Fruit fly (Drosophila melanogaster) Kc167 (cell line): Measurements from ENCODE around the gene CG15891.

Experiments used
- Myc ChIP-seq: fragments of >200 bp; optimal IDR thresholded peaks from 2 replicates; lab custom pipeline; 2017; ENCODE audit warnings: missing external identifiers
- Sin3A ChIP-seq: fragments of >200 bp; optimal IDR thresholded peaks from 2 replicates; lab custom pipeline; 2018; ENCODE audit warnings: missing external identifiers
- h ChIP-seq: fragments of >200 bp; optimal IDR thresholded peaks from 3 replicates; lab custom pipeline; 2018; ENCODE audit warnings: missing external identifiers
- insv ChIP-seq: fragments of >200 bp; optimal IDR thresholded peaks from 3 replicates; lab custom pipeline; 2018; ENCODE audit warnings: missing external identifiers
- psq ChIP-seq: fragments of >200 bp; optimal IDR thresholded peaks from 2 replicates; lab custom pipeline; 2017; ENCODE audit warnings: missing external identifiers
- ttk ChIP-seq: sonication (Bioruptor generic); optimal IDR thresholded peaks from 2 replicates; lab custom pipeline; 2017; ENCODE audit warnings: missing external identifiers

CG15891 gene

DNA sequence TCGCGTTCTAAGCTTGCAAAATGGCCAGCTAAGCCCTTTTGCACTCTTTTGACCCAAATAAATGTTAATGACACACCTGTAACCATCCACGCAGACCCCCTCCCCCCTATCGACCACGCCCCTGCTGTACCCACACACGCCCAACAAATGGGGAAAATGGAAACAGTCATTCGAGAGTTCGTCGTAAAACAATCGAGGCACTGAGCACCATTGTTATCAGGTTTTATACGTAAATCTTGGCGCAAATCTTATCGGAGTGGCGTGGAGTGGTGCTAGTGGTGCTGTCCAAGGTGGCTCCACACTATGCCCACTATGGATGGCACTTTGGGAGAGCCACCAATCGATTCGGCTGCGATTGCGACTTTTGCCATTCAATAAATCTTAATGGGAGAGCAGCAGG is 30.7 kb downstream of the CG15891 start:
- TF ChIP-seq insv: no peak
- TF ChIP-seq Myc (lab: Kevin White, UChicago): no peak
- TF ChIP-seq ttk (lab: Kevin White, UChicago): no peak
- TF ChIP-seq Sin3A (lab: Kevin White, UChicago): no peak
- no peak for TF ChIP-seq psq (lab: Kevin White, UChicago)
- no peak for TF ChIP-seq h (lab: Kevin White, UChicago)

DNA sequence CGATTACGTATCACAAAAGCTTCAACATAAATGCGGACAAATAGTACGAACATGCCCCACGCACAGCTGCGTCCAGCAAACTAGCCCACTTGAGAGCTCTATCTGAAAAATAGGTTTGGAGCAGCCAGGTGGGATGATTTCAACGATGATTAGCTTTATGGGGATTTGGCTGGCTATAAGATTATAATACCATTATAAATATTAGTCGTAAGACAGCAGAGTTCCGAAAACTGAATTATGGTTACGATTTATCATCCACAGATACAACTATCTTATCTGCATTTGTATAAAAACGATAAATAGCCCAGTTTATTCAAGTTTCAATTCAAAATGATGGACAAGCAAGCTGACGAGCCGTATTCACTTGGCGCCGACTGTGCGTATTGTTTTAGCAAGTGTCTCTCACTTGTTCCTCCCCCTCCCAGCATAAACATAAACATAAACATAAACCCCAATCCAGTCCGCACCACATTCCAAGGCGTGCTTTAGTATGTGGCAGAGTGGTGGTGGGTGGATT is 31.5 kb downstream of the CG15891 start:
- no peak for TF ChIP-seq Myc (lab: Kevin White, UChicago)
- no peak for TF ChIP-seq insv
- TF ChIP-seq Sin3A (lab: Kevin White, UChicago): no peak

DNA sequence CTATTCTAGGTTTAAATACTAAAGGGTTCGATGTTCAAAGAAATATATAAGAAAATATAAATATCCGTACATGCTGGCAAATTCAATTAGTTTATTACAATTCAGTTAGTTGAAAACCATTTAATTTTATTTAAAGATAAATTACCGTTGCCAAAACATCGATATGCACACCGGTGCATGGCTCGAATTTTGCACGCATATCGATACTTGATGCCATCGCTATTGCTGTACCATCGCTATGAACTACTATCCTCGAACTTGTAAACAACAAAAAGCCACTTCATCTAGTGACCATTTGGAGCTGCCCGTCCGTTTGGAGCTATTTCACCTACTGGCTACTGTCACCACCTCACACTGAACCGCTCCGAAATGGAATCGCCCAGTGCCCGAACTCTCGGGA is 34.2 kb downstream of the CG15891 start, which contains the start of gene Josd:
Gene Josd, plus strand, starts transcription at position 270 of the 400 bp plus-strand sequence.
- TF ChIP-seq Sin3A (lab: Kevin White, UChicago) (no peak), h (lab: Kevin White, UChicago) (no peak), insv (no peak), Myc (lab: Kevin White, UChicago) (no peak), ttk (lab: Kevin White, UChicago) (no peak), psq (lab: Kevin White, UChicago) (no peak)

DNA sequence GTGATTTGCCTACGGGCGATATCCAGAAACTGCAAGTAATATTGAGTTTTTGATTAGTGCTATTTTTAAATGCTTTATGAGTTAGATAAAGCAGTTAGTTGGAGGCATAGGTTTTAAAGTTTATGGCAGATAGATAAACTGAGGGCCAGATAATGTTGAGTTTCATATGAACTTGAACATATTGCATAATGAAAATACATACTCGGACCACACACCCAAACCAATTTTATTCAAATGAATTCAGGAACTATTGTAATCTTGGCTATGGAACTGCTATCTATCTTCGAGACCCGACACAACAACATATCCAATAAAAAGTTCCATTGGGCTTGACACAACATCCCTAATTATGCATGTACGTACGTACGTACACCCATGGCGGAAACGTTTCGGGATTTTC is 35.4 kb downstream of the CG15891 start:
- TF ChIP-seq psq (lab: Kevin White, UChicago) (no peak), h (lab: Kevin White, UChicago) (no peak), ttk (lab: Kevin White, UChicago) (no peak), Sin3A (lab: Kevin White, UChicago) (no peak), insv (no peak), Myc (lab: Kevin White, UChicago) (no peak)

DNA sequence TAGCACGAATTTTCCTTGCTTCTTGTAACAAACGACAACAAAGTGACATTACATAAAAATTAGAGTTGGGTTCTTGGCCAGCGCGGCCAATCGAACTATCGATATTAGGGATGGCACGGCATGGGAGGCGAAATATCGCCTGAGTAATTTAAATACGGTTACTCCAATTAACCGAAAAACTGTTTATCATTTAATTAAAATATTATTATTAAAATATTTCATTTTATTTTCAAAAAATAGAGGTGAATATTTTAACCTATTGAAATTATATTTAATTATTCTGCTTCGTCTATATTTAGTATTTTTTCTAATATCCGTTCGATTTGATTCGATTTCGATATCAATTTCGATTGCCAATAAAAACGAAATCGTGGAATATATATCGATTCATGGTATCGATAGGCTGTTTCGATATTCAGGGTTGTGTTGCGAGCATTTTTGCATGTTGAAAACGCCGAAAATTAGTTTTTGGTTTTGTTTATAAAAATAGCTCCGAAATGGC is 39.7 kb downstream of the CG15891 start, which contains the start of the genes Rbcn-3A and Spx:
Gene Rbcn-3A, minus strand, starts transcription at position 74 of the 502 bp plus-strand sequence.
Gene Spx, plus strand, starts transcription at position 409 of the 502 bp plus-strand sequence.
- TF ChIP-seq insv (no peak), psq (lab: Kevin White, UChicago) (no peak), ttk (lab: Kevin White, UChicago) (no peak), h (lab: Kevin White, UChicago) (no peak), Sin3A (lab: Kevin White, UChicago) (no peak), Myc (lab: Kevin White, UChicago) (no peak)

DNA sequence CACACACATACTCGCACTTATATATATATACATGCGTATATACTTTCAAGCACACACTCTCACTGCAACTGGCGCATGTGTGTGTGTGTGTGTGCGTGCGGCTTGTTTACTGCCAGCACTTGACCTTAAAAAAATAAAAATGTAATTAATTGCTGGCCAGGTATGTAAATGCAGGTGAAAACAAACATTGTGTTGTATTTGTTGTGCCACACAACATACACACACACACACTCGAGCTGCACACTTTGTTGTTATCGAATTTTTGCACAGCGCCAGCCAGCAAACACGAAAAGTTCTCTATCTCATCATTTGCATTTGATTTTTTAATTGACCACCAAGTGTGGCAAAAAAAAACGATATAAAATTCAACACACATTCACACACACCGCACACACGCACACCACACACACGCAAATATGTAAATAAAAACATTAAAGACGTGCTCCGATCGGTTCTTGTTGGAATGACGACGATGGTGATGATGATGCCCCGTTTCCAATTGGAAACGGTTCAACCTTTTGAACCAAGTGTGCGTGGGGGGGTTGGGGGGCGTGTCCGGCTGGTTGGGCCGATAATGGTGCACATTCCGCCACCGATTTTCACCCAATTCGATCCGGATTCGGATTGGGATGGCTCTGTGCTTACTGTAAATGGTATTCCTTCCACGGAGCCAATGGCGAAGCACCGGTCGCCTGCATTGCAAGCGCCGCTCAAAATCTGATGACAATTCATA is 40.4 kb downstream of the CG15891 start:
- TF ChIP-seq h (lab: Kevin White, UChicago) (no peak), psq (lab: Kevin White, UChicago) (no peak), ttk (lab: Kevin White, UChicago) (no peak), Sin3A (lab: Kevin White, UChicago) (no peak), insv (no peak), Myc (lab: Kevin White, UChicago) (no peak)

DNA sequence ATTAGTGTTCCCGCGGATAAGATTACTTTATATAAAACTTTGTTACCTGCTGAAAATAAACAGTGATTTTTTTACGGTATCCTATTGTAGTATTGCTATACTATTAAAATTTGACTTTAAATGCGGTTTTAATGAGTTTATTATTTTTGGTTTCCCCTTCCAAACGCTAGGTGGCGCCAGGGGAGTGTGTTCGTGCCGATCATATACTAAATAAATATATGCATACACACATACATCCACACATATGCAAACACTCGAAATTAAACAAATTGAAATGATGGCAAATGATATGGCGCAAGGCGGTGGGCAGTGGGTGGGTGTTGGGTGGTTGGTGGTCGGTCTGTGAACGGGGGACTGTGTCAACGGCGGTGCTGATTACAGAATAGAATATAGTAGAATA is 41.4 kb downstream of the CG15891 start:
- no peak for TF ChIP-seq insv
- no peak for TF ChIP-seq ttk (lab: Kevin White, UChicago)
- no peak for TF ChIP-seq h (lab: Kevin White, UChicago)
- no peak for TF ChIP-seq Sin3A (lab: Kevin White, UChicago)
- no peak for TF ChIP-seq Myc (lab: Kevin White, UChicago)
- no peak for TF ChIP-seq psq (lab: Kevin White, UChicago)

DNA sequence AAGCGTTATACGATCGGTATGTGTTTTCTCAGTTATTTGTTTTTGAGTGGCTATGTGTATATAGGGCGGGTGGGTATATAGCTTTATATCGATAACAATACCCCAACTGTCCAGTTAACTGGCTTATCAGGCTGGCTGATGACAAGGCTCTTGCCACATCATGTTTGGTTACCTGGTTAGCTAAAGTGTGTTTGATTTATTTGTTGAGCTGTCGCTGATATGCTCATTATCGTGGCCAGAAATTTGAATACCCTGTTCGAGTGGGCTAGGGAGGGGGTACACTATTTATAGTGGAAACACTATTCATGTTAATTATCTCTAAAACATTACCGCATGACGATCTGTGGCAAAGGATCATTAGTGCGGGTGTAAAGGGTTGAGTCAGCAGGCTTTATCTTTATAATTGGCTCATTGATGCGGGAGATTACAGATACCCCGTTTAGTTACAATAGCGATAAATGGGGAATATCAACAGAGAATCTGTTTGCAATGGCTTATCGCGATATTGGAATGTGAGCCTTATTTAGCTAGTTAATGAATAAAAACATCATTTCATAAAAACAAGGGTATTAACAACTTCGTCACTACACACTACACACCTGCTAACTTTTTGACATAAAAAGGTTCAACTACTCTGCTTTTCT is 42.1 kb downstream of the CG15891 start:
- TF ChIP-seq ttk (lab: Kevin White, UChicago): no peak
- TF ChIP-seq insv: no peak
- TF ChIP-seq Sin3A (lab: Kevin White, UChicago): no peak
- TF ChIP-seq h (lab: Kevin White, UChicago): no peak
- TF ChIP-seq Myc (lab: Kevin White, UChicago): no peak
- TF ChIP-seq psq (lab: Kevin White, UChicago): no peak
